Worm (Caenorhabditis elegans) whole organism, L4 larva: Measurements from ENCODE around the gene fbxb-31.

Source experiments
- F49E8.2 ChIP-seq: sonication (generic microtip); optimal IDR thresholded peaks from 2 replicates; lab custom pipeline; 2016; ENCODE audit warnings: missing compliant biosample characterization, mild to moderate bottlenecking, missing genetic modification characterization, borderline replicate concordance
- R02D3.7 ChIP-seq: fragments of 150-350 bp; sonication (generic microtip); optimal IDR thresholded peaks from 3 replicates; lab custom pipeline; 2014; ENCODE audit warnings: missing biosample characterization, missing genetic modification characterization
- Y5F2A.4 ChIP-seq: fragments of 200-800 bp; sonication (Bioruptor generic); optimal IDR thresholded peaks from 2 replicates; lab custom pipeline; 2018; ENCODE audit warnings: mild to moderate bottlenecking, missing genetic modification characterization, missing compliant biosample characterization
- ZK546.5 ChIP-seq, 2 experiments: sonication (generic microtip); optimal IDR thresholded peaks; 2 replicates each; lab custom pipeline; 2017; ENCODE audit warnings: missing biosample characterization in 2 of 2, missing genetic modification characterization in 2 of 2
- aly-2 ChIP-seq: sonication (generic microtip); optimal IDR thresholded peaks from 2 replicates; lab custom pipeline; 2018; ENCODE audit warnings: missing biosample characterization, missing genetic modification characterization
- ceh-20 ChIP-seq: fragments of 200-800 bp; sonication (Bioruptor generic); IDR thresholded peaks from 2 replicates; pipeline ENCODE4 v1.3.6; 2022; ENCODE audit warnings: missing genetic modification reagents, missing genetic modification characterization, missing compliant biosample characterization
- ceh-28 ChIP-seq: fragments of 150-350 bp; optimal IDR thresholded peaks from 2 replicates; lab custom pipeline; 2014; ENCODE audit warnings: missing biosample characterization, missing genetic modification reagents, missing genetic modification characterization
- ceh-62 ChIP-seq: sonication (generic microtip); optimal IDR thresholded peaks from 2 replicates; lab custom pipeline; 2017; ENCODE audit warnings: missing biosample characterization, missing genetic modification characterization
- ceh-82 ChIP-seq: sonication (generic microtip); optimal IDR thresholded peaks from 2 replicates; lab custom pipeline; 2017; ENCODE audit warnings: missing biosample characterization, missing genetic modification characterization
- daf-16 ChIP-seq, 3 experiments: sonication (generic microtip); optimal IDR thresholded peaks; 2 replicates each; lab custom pipeline; 2016 to 2017; ENCODE audit warnings: missing genetic modification characterization in 3 of 3, missing genetic modification reagents in 3 of 3, mild to moderate bottlenecking in 2 of 3, missing compliant biosample characterization in 2 of 3, missing biosample characterization in 1 of 3, moderate library complexity in 1 of 3
- dmd-6 ChIP-seq: fragments of 200-800 bp; sonication (Bioruptor generic); IDR thresholded peaks from 2 replicates; pipeline ENCODE4 v1.3.6; 2022; ENCODE audit warnings: missing genetic modification reagents, missing genetic modification characterization, missing compliant biosample characterization
- dpl-1 ChIP-seq: fragments of 150-350 bp; optimal IDR thresholded peaks from 2 replicates; lab custom pipeline; 2014; ENCODE audit warnings: missing biosample characterization, missing genetic modification reagents, missing genetic modification characterization
- duxl-1 ChIP-seq: sonication (generic microtip); optimal IDR thresholded peaks from 2 replicates; lab custom pipeline; 2016; ENCODE audit warnings: mild to moderate bottlenecking, missing genetic modification characterization, moderate library complexity, missing compliant biosample characterization; ENCODE audit not compliant: poor library complexity
- egl-27 ChIP-seq: sonication (generic microtip); optimal IDR thresholded peaks from 3 replicates; lab custom pipeline; 2017; ENCODE audit warnings: missing biosample characterization, missing genetic modification reagents, missing genetic modification characterization
- hif-1 ChIP-seq, 2 experiments: sonication (generic microtip); optimal IDR thresholded peaks; 2 replicates each; lab custom pipeline; 2016 to 2017; ENCODE audit warnings: missing compliant biosample characterization in 2 of 2, missing genetic modification characterization in 2 of 2, missing genetic modification reagents in 2 of 2, missing genotype in 2 of 2, mild to moderate bottlenecking in 1 of 2
- hlh-11 ChIP-seq: fragments of 200-800 bp; sonication (Bioruptor generic); optimal IDR thresholded peaks from 2 replicates; lab custom pipeline; 2018; ENCODE audit warnings: mild to moderate bottlenecking, missing genetic modification characterization, missing compliant biosample characterization
- hlh-30 ChIP-seq: sonication (generic microtip); optimal IDR thresholded peaks from 2 replicates; lab custom pipeline; 2017; ENCODE audit warnings: antibody characterized with exemption, mild to moderate bottlenecking, missing genetic modification characterization, missing compliant biosample characterization; ENCODE audit not compliant: insufficient read depth
- hmg-1.1 ChIP-seq: fragments of 200-800 bp; sonication (Bioruptor generic); IDR thresholded peaks from 2 replicates; pipeline ENCODE4 v1.3.6; 2022; ENCODE audit warnings: missing genetic modification reagents, missing genetic modification characterization, missing compliant biosample characterization
- lim-7 ChIP-seq: fragments of 200-800 bp; sonication (Bioruptor generic); IDR thresholded peaks from 2 replicates; pipeline ENCODE4 v1.3.6; 2022; ENCODE audit warnings: missing genetic modification characterization, missing compliant biosample characterization
- lin-13 ChIP-seq: fragments of 150-350 bp; optimal IDR thresholded peaks from 2 replicates; lab custom pipeline; 2014; ENCODE audit warnings: missing biosample characterization, missing genetic modification reagents, missing genetic modification characterization
- lin-15B ChIP-seq: fragments of 150-350 bp; sonication (generic microtip); optimal IDR thresholded peaks from 3 replicates; lab custom pipeline; 2014; ENCODE audit warnings: missing biosample characterization, missing genetic modification characterization
- madf-9 ChIP-seq: fragments of 200-800 bp; sonication (Bioruptor generic); conservative IDR thresholded peaks from 2 replicates; pipeline ENCODE4 v1.3.6; 2022; ENCODE audit warnings: missing genetic modification reagents, missing genetic modification characterization, missing compliant biosample characterization
- mdl-1 ChIP-seq, 2 experiments: fragments of 150-350 bp in 1 of 2; sonication (generic microtip) in 1 of 2; optimal IDR thresholded peaks; 2 replicates each; lab custom pipeline; 2014 to 2017; ENCODE audit warnings: missing biosample characterization in 2 of 2, missing genetic modification characterization in 2 of 2
- mdt-29 ChIP-seq: fragments of 200-800 bp; sonication (Bioruptor generic); IDR thresholded peaks from 2 replicates; pipeline ENCODE4 v1.3.6; 2022; ENCODE audit warnings: missing genetic modification reagents, missing genetic modification characterization, missing compliant biosample characterization
- mes-2 ChIP-seq: sonication (generic microtip); optimal IDR thresholded peaks from 2 replicates; lab custom pipeline; 2016; ENCODE audit warnings: missing genotype, mild to moderate bottlenecking, missing genetic modification characterization, missing compliant biosample characterization; ENCODE audit not compliant: poor library complexity, severe bottlenecking
- mxl-3 ChIP-seq: fragments of 200-800 bp; sonication (Bioruptor generic); optimal IDR thresholded peaks from 2 replicates; lab custom pipeline; 2018; ENCODE audit warnings: mild to moderate bottlenecking, missing genetic modification characterization, missing compliant biosample characterization
- nhr-25 ChIP-seq: sonication (generic microtip); optimal IDR thresholded peaks from 2 replicates; lab custom pipeline; 2017; ENCODE audit warnings: missing genetic modification characterization, mild to moderate bottlenecking, missing compliant biosample characterization, antibody characterized with exemption, moderate library complexity, borderline replicate concordance; ENCODE audit not compliant: insufficient read depth
- nhr-28 ChIP-seq: fragments of 150-350 bp; optimal IDR thresholded peaks from 2 replicates; lab custom pipeline; 2014; ENCODE audit warnings: missing biosample characterization, missing genetic modification characterization
- nhr-41 ChIP-seq: fragments of 200-800 bp; sonication (Bioruptor generic); IDR thresholded peaks from 2 replicates; pipeline ENCODE4 v1.3.6; 2022; ENCODE audit warnings: missing genetic modification reagents, missing genetic modification characterization, missing compliant biosample characterization
- nhr-77 ChIP-seq: fragments of 150-350 bp; optimal IDR thresholded peaks from 2 replicates; lab custom pipeline; 2014; ENCODE audit warnings: missing biosample characterization, missing genetic modification characterization
- pqm-1 ChIP-seq: sonication (generic microtip); optimal IDR thresholded peaks from 2 replicates; lab custom pipeline; 2017; ENCODE audit warnings: missing biosample characterization, missing genetic modification characterization
- set-16 ChIP-seq: fragments of 200-800 bp; sonication (Bioruptor generic); IDR thresholded peaks from 2 replicates; pipeline ENCODE4 v1.3.6; 2022; ENCODE audit warnings: missing genetic modification reagents, missing genetic modification characterization, missing compliant biosample characterization
- snpc-1.2 ChIP-seq: fragments of 200-800 bp; sonication (Bioruptor generic); IDR thresholded peaks from 2 replicates; pipeline ENCODE4 v1.3.6; 2022; ENCODE audit warnings: missing genetic modification reagents, missing genetic modification characterization, missing compliant biosample characterization
- unc-62 ChIP-seq, 3 experiments: fragments of 150-350 bp in 1 of 3; sonication (generic microtip); optimal IDR thresholded peaks in 2 of 3; peaks in 1 of 3; 1 replicate in 1 of 3; 2 replicates in 2 of 3; lab custom pipeline; 2014 to 2017; ENCODE audit warnings: missing biosample characterization in 3 of 3, missing genetic modification characterization in 3 of 3, missing genetic modification reagents in 3 of 3, missing genotype in 1 of 3
- vab-7 ChIP-seq: fragments of 200-800 bp; sonication (Bioruptor generic); IDR thresholded peaks from 2 replicates; pipeline ENCODE4 v1.3.6; 2022; ENCODE audit warnings: missing genetic modification reagents, missing genetic modification characterization, missing compliant biosample characterization
- ztf-11 ChIP-seq: fragments of 150-350 bp; optimal IDR thresholded peaks from 2 replicates; lab custom pipeline; 2014; ENCODE audit warnings: missing biosample characterization, missing genetic modification characterization

fbxb-31 gene

ce11 chrII:3639238-3639637 lies at the start of gene fbxb-31:
fbxb-31 (minus strand) TSS chrII:3639338.
- TF ChIP-seq ZK546.5 (tag; optimal IDR thresholded peaks at IDR 0.05; lab: Kevin White, UChicago) (no peak), egl-27 (tag; lab: Kevin White, UChicago) (no peak), ceh-82 (tag; lab: Kevin White, UChicago) (no peak), mdt-29 (GFP tag; lab: Robert Waterston, UW) (no peak), nhr-28 (tag; lab: Kevin White, UChicago) (no peak), ceh-28 (no peak), F49E8.2 (tag; lab: Kevin White, UChicago) (no peak), vab-7 (GFP tag; lab: Robert Waterston, UW) (no peak), ztf-11 (tag; lab: Kevin White, UChicago) (no peak), ceh-62 (tag; lab: Kevin White, UChicago) (no peak), aly-2 (tag; lab: Kevin White, UChicago) (no peak), Y5F2A.4 (GFP tag; lab: Kevin White, UChicago) (no peak)

ce11 chrII:3688333-3688732 lies 49.2 kb upstream of the fbxb-31 start, which contains the start of gene ifas-1:
ifas-1 (minus strand) TSS chrII:3688719.
- peak; percentile 70 for TF ChIP-seq set-16 (GFP tag; lab: Robert Waterston, UW)
- TF ChIP-seq egl-27 (tag; lab: Kevin White, UChicago): no peak

DNA sequence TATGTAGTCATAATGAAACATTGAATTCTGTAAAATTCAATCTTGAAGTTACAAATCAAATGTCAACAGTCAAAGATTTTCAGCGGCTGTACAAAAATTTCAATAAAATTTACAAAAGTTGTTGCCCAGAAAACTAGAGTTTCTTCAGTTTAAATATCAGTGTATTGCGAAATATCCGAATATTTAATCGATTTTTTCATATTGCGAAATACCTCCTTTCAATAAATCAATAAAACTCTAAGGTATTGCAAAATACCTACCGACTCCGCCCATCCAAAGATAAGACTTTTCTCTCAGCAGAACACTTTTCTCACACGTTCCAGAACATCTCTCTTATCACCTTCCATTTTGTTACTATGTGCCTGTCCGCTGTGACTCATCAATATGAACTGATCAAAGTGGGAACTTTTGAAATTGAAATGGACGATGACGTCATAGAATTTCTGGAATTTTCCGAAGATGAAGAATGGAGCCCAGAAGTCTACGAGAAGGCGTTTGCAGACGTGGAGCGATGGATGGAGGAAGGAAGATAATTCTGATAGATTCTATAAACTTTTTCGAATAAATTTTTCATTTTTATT lies 45.4 kb upstream of the fbxb-31 start:
- TF ChIP-seq daf-16 (GFP tag; optimal IDR thresholded peaks at IDR 0.05; lab: Kevin White, UChicago) (no peak), daf-16 (tag; optimal IDR thresholded peaks at IDR 0.05; lab: Kevin White, UChicago) (peak; percentile 21), dmd-6 (GFP tag; lab: Robert Waterston, UW) (peak; percentile 42; the same call in 1 of the 2 replicates), lim-7 (GFP tag; lab: Robert Waterston, UW) (no peak), pqm-1 (peak; percentile 5), hmg-1.1 (GFP tag; lab: Robert Waterston, UW) (no peak), Y5F2A.4 (GFP tag; lab: Kevin White, UChicago) (no peak), hif-1 (tag; optimal IDR thresholded peaks at IDR 0.05; lab: Kevin White, UChicago) (no peak), mdt-29 (GFP tag; lab: Robert Waterston, UW) (no peak; the same call in 1 of the 2 replicates), ceh-28 (peak; percentile 40)

ce11 chrII:3682770-3683234 lies 43.7 kb upstream of the fbxb-31 start, which contains the start of gene F19B10.1:
F19B10.1 (plus strand) TSS chrII:3683184.
- TF ChIP-seq nhr-28 (tag; lab: Kevin White, UChicago) (peak; percentile 71), nhr-25 (tag; lab: Kevin White, UChicago) (peak; percentile 9), hlh-30 (peak; percentile 100), lin-13 (peak; percentile 41), dpl-1 (GFP tag; lab: Kevin White, UChicago) (peak; percentile 93), hlh-11 (tag; lab: Kevin White, UChicago) (peak; percentile 74), nhr-77 (tag; lab: Kevin White, UChicago) (peak; percentile 8), dmd-6 (GFP tag; lab: Robert Waterston, UW) (peak; percentile 63), lin-15B (tag; lab: Kevin White, UChicago) (no peak), R02D3.7 (tag; lab: Kevin White, UChicago) (peak; percentile 45), duxl-1 (tag; lab: Kevin White, UChicago) (peak; percentile 85), mxl-3 (peak; percentile 63), nhr-41 (no peak), unc-62 (GFP tag; optimal IDR thresholded peaks at IDR 0.05 in 1 of 2; lab: Kevin White, UChicago) (peak in 1 of 2 experiments; percentile 79), unc-62 (tag; optimal IDR thresholded peaks at IDR 0.05; lab: Kevin White, UChicago) (no peak), ceh-20 (GFP tag; lab: Robert Waterston, UW) (peak; percentile 24; the same call in 1 of the 2 replicates), madf-9 (GFP tag; lab: Robert Waterston, UW) (no peak), pqm-1 (peak; percentile 3), snpc-1.2 (GFP tag; lab: Robert Waterston, UW) (no peak), mdl-1 (tag; optimal IDR thresholded peaks at IDR 0.05; lab: Kevin White, UChicago) (peak in 1 of 2 experiments; percentile 66), mes-2 (tag; lab: Kevin White, UChicago) (peak; percentile 86)
